Worm (Caenorhabditis elegans): ENCODE results near the gene F53F4.15.

The F53F4.15 gene

ce11 chrV:13668337-13668736 lies 47.6 kb downstream of the F53F4.15 start:
- peak; percentile 33; the same call in 1 of the 2 replicates for TF ChIP-seq D1046.2 (GFP tag; IDR thresholded peaks at IDR 0.05)
- peak; percentile 93 for TF ChIP-seq set-16 (GFP tag; IDR thresholded peaks at IDR 0.05)
- TF ChIP-seq lin-1 (GFP tag; IDR thresholded peaks at IDR 0.05) = no peak
- no peak for TF ChIP-seq egl-27 (tag; optimal IDR thresholded peaks at IDR 0.05)
- TF ChIP-seq nhr-10 (tag; optimal IDR thresholded peaks at IDR 0.05) = no peak
- 0 out of 2 replicates have a peak, but pooled peaks have one; percentile 36 for TF ChIP-seq F44E2.7 (GFP tag; IDR thresholded peaks at IDR 0.05)

- TF ChIP-seq F49E8.2 (tag; optimal IDR thresholded peaks at IDR 0.05; ENCODE audit: borderline replicate concordance) (peak; percentile 66), unc-130 (GFP tag; optimal IDR thresholded peaks at IDR 0.05) (peak; percentile 26), mep-1 (tag; optimal IDR thresholded peaks at IDR 0.05) (peak; percentile 29), lin-38 (GFP tag; IDR thresholded peaks at IDR 0.05) (peak; percentile 63), Y105C5A.15 (GFP tag; IDR thresholded peaks at IDR 0.05) (0 out of 2 replicates have a peak, but pooled peaks have one; percentile 30), aha-1 (tag) (peak; percentile 80), snpc-1.2 (GFP tag; IDR thresholded peaks at IDR 0.05) (0 out of 2 replicates have a peak, but pooled peaks have one; percentile 34), pha-4 (GFP tag; IDR thresholded peaks at IDR 0.05) (peak; percentile 51; the same call in 1 of the 2 replicates), pha-4 (tag; optimal IDR thresholded peaks at IDR 0.05) (no peak), vab-7 (GFP tag; IDR thresholded peaks at IDR 0.05) (no peak), madf-5 (GFP tag; IDR thresholded peaks at IDR 0.05) (no peak)
These were observed 48.4 kb downstream of the F53F4.15 start for ce11 chrV:13669170-13669569.
